Worm (Caenorhabditis elegans) whole organism, L1 larva: ENCODE measurements around the gene scl-3.

Experiments used
- C34B4.2 ChIP-seq: sonication (generic microtip); optimal IDR thresholded peaks from 2 replicates; lab custom pipeline; 2017; ENCODE audit warnings: mild to moderate bottlenecking, missing genetic modification characterization, missing compliant biosample characterization
- Y116A8C.19 ChIP-seq: sonication (generic microtip); optimal IDR thresholded peaks from 2 replicates; lab custom pipeline; 2016; ENCODE audit warnings: missing compliant biosample characterization, missing genetic modification characterization, borderline replicate concordance
- ama-1 ChIP-seq: fragments of 150-350 bp; optimal IDR thresholded peaks from 2 replicates; lab custom pipeline; 2014
- blmp-1 ChIP-seq: fragments of 150-350 bp; optimal IDR thresholded peaks from 2 replicates; lab custom pipeline; 2014; ENCODE audit warnings: missing biosample characterization, missing genetic modification characterization
- ceh-82 ChIP-seq, 3 experiments: fragments of 150-350 bp in 1 of 3; sonication (generic microtip) in 2 of 3; optimal IDR thresholded peaks; 2 replicates each; lab custom pipeline; 2014 to 2017; ENCODE audit warnings: missing biosample characterization in 3 of 3, missing genetic modification characterization in 3 of 3
- egl-13 ChIP-seq: sonication (generic microtip); optimal IDR thresholded peaks from 2 replicates; lab custom pipeline; 2016; ENCODE audit warnings: missing genotype, missing genetic modification reagents, missing genetic modification characterization, missing compliant biosample characterization
- elt-2 ChIP-seq: sonication (generic microtip); optimal IDR thresholded peaks from 2 replicates; lab custom pipeline; 2016; ENCODE audit warnings: missing genetic modification characterization, mild to moderate bottlenecking, inconsistent platforms, missing compliant biosample characterization, missing genetic modification reagents
- elt-3 ChIP-seq, 6 experiments: fragments of 150-350 bp in 1 of 6; sonication (generic microtip); optimal IDR thresholded peaks; 2 replicates each; lab custom pipeline; 2017 to 2018; ENCODE audit warnings: missing biosample characterization in 6 of 6, missing genetic modification characterization in 6 of 6, inconsistent platforms in 1 of 6
- hlh-4 ChIP-seq: sonication (generic microtip); optimal IDR thresholded peaks from 2 replicates; lab custom pipeline; 2016; ENCODE audit warnings: mild to moderate bottlenecking, missing genetic modification characterization, missing compliant biosample characterization
- lin-39 ChIP-seq: fragments of 150-350 bp; optimal IDR thresholded peaks from 2 replicates; lab custom pipeline; 2014; ENCODE audit warnings: missing biosample characterization, missing genetic modification reagents, missing genetic modification characterization
- lir-3 ChIP-seq: sonication (generic microtip); optimal IDR thresholded peaks from 2 replicates; lab custom pipeline; 2016; ENCODE audit warnings: mild to moderate bottlenecking, missing genetic modification characterization, moderate library complexity, missing compliant biosample characterization; ENCODE audit not compliant: poor library complexity
- mdl-1 ChIP-seq, 2 experiments: fragments of 150-350 bp; optimal IDR thresholded peaks; 2 replicates each; lab custom pipeline; 2014 to 2017; ENCODE audit warnings: missing biosample characterization in 2 of 2, missing genetic modification characterization in 2 of 2, inconsistent platforms in 1 of 2
- nhr-11 ChIP-seq: fragments of 150-350 bp; optimal IDR thresholded peaks from 2 replicates; lab custom pipeline; 2014; ENCODE audit warnings: missing biosample characterization, missing genetic modification characterization
- nhr-76 ChIP-seq: sonication (generic microtip); optimal IDR thresholded peaks from 2 replicates; lab custom pipeline; 2017; ENCODE audit warnings: missing biosample characterization, missing genetic modification characterization

DNA sequence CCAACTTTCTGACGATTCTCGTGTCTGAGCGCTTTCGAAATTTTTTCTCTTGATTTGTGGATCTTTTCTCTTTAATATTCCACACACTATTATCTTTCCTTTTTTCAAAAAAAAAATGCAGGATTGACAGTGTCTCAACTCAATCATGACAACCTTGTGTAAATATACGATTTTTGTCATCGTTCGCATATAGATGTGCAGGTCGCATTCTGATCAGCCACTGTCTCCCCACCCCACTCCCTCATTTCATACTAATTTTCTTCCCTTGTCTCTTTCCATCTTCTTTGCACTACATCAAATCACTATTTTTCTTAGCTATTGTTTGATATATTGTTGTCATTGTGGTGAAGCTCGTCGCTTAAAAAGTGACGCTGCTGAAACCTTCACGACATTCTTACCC, 24.1 kb upstream of the scl-3 start:
- TF ChIP-seq elt-3 (tag; optimal IDR thresholded peaks at IDR 0.05; lab: Kevin White, UChicago), result no peak
- TF ChIP-seq nhr-11, result no peak
- no peak for TF ChIP-seq lin-39
- no peak for TF ChIP-seq ceh-82 (tag; optimal IDR thresholded peaks at IDR 0.05; lab: Kevin White, UChicago)
- TF ChIP-seq Y116A8C.19 (tag; lab: Kevin White, UChicago), result no peak
- no peak for TF ChIP-seq lir-3
- no peak for TF ChIP-seq hlh-4 (tag; lab: Kevin White, UChicago)
- TF ChIP-seq ama-1 (lab: Kevin White, UChicago), result no peak
- TF ChIP-seq elt-2 (tag; lab: Kevin White, UChicago), result no peak
- TF ChIP-seq blmp-1 (tag; lab: Kevin White, UChicago), result no peak
- TF ChIP-seq mdl-1 (tag; optimal IDR thresholded peaks at IDR 0.05; lab: Kevin White, UChicago), result no peak
- no peak for TF ChIP-seq C34B4.2 (tag; lab: Kevin White, UChicago)
- no peak for TF ChIP-seq egl-13 (tag; lab: Kevin White, UChicago)
- no peak for TF ChIP-seq nhr-76 (tag; lab: Kevin White, UChicago)
